Worm (Caenorhabditis elegans) whole organism, early embryonic: ENCODE data around the gene Y62H9A.10.

Source experiments
- B0310.2 ChIP-seq: sonication (generic microtip); optimal IDR thresholded peaks from 2 replicates; lab custom pipeline; 2016; ENCODE audit warnings: mild to moderate bottlenecking, missing genetic modification characterization, missing compliant biosample characterization
- aly-1 ChIP-seq: sonication (generic microtip); optimal IDR thresholded peaks from 2 replicates; lab custom pipeline; 2016; ENCODE audit warnings: missing genetic modification characterization, missing compliant biosample characterization
- ama-1 ChIP-seq: fragments of 150-350 bp; optimal IDR thresholded peaks from 2 replicates; lab custom pipeline; 2014
- ceh-13 ChIP-seq: fragments of 200-800 bp; sonication (Bioruptor generic); optimal IDR thresholded peaks from 2 replicates; lab custom pipeline; 2018; ENCODE audit warnings: mild to moderate bottlenecking, missing genetic modification characterization, missing compliant biosample characterization
- ceh-36 ChIP-seq: sonication (generic microtip); optimal IDR thresholded peaks from 2 replicates; lab custom pipeline; 2016; ENCODE audit warnings: missing genetic modification characterization, inconsistent platforms, missing compliant biosample characterization
- flt-1 ChIP-seq: fragments of 200-800 bp; sonication (Bioruptor generic); IDR thresholded peaks from 2 replicates; pipeline ENCODE4 v1.3.6; 2022; ENCODE audit warnings: missing genetic modification characterization, missing compliant biosample characterization
- hmbx-1 ChIP-seq: sonication (generic microtip); optimal IDR thresholded peaks from 2 replicates; lab custom pipeline; 2016; ENCODE audit warnings: mild to moderate bottlenecking, missing genetic modification characterization, missing compliant biosample characterization
- scrt-1 ChIP-seq: fragments of 200-800 bp; sonication (Bioruptor generic); IDR thresholded peaks from 2 replicates; pipeline ENCODE4 v1.3.6; 2022; ENCODE audit warnings: missing genetic modification characterization, missing compliant biosample characterization
- sea-1 ChIP-seq: fragments of 200-800 bp; sonication (Bioruptor generic); conservative IDR thresholded peaks from 2 replicates; pipeline ENCODE4 v1.3.6; 2022; ENCODE audit warnings: missing genetic modification characterization, missing compliant biosample characterization
- tbx-11 ChIP-seq: fragments of 200-800 bp; sonication (Bioruptor generic); IDR thresholded peaks from 2 replicates; pipeline ENCODE4 v1.3.6; 2022; ENCODE audit warnings: missing genetic modification characterization, missing compliant biosample characterization
- tbx-37 ChIP-seq: fragments of 200-800 bp; sonication (Bioruptor generic); conservative IDR thresholded peaks from 2 replicates; pipeline ENCODE4 v1.3.6; 2022; ENCODE audit warnings: missing genetic modification reagents, missing genetic modification characterization, missing compliant biosample characterization

ce11 chrX:11854432-11854831 lies 48.1 kb downstream of the Y62H9A.10 start:
- TF ChIP-seq flt-1 = no peak
- TF ChIP-seq ceh-13 = no peak
- no peak for TF ChIP-seq ama-1
- no peak for TF ChIP-seq hmbx-1 (tag; lab: Kevin White, UChicago)
- TF ChIP-seq tbx-11 (GFP tag; lab: Robert Waterston, UW) = no peak
- no peak for TF ChIP-seq tbx-37 (GFP tag; lab: Robert Waterston, UW)
- TF ChIP-seq sea-1 (GFP tag; lab: Robert Waterston, UW) = no peak
- TF ChIP-seq ceh-36 (tag; lab: Kevin White, UChicago) = no peak
- TF ChIP-seq B0310.2 = no peak
- no peak for TF ChIP-seq scrt-1 (GFP tag; lab: Robert Waterston, UW)
- TF ChIP-seq aly-1 = no peak
